Fruit fly (Drosophila melanogaster) whole organism, embryonic: ENCODE measurements around the gene CG11790.

Experiments
- CG11560 ChIP-seq: fragments of 200-800 bp; sonication (Bioruptor generic); IDR thresholded peaks from 3 replicates; pipeline ENCODE4 v1.3.6; 2022; ENCODE audit warnings: missing biosample characterization, missing genetic modification characterization
- Scr ChIP-seq: fragments of 200-800 bp; sonication (Bioruptor generic); IDR thresholded peaks from 2 replicates; pipeline ENCODE4 v1.3.6; 2022; ENCODE audit warnings: missing biosample characterization, missing genetic modification characterization; ENCODE audit not compliant: partially characterized antibody

DNA sequence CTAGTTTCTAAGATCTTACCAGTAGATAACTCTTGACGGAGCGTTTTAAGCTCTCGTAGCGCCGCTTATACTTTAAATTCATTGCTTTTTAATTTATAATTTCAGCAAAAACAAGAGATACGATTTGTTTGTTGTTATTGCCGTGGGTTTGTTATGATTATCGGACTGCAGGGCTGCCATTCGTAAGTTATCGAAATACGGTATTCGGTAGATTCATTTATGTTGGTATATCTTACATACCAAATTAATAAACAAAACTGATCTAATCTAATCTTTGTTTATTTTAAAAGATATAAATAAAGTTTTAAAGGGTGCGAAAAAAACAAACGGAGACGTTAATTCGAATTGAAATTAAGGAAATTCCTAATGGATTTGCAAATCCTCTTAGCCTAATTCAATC is 8.5 kb downstream of the CG11790 start, which contains the start of the genes CG31111 and stac:
- TF ChIP-seq CG11560 (tag; lab: Robert Waterston, UW) (no peak), Scr (peak; percentile 37)
